Fruit fly (Drosophila melanogaster) whole organism, wandering third instar larva: ENCODE measurements around the gene CG12231.

Experiments used
- Mio ChIP-seq: sonication (Bioruptor generic); optimal IDR thresholded peaks from 2 replicates; lab custom pipeline; 2016; ENCODE audit warnings: missing biosample characterization, missing genetic modification characterization
- OdsH ChIP-seq: fragments of 200-800 bp; sonication (Bioruptor generic); optimal IDR thresholded peaks from 2 replicates; lab custom pipeline; 2016; ENCODE audit warnings: missing biosample characterization, mild to moderate bottlenecking, missing genetic modification characterization
- Rel ChIP-seq, 2 experiments: fragments of 200-800 bp; sonication (Bioruptor generic) in 1 of 2; optimal IDR thresholded peaks; 2 replicates in 1 of 2; 3 replicates in 1 of 2; lab custom pipeline; 2016 to 2019; ENCODE audit warnings: mild to moderate bottlenecking in 2 of 2, missing biosample characterization in 2 of 2, missing genetic modification characterization in 2 of 2, moderate library complexity in 1 of 2
- Sp1 ChIP-seq: fragments of 200-800 bp; sonication (Bioruptor generic); optimal IDR thresholded peaks from 3 replicates; lab custom pipeline; 2019; ENCODE audit warnings: missing biosample characterization, mild to moderate bottlenecking, missing genetic modification characterization, moderate library complexity
- foxo ChIP-seq, 2 experiments: fragments of 200-800 bp; sonication (Bioruptor generic); optimal IDR thresholded peaks; 2 replicates in 1 of 2; 3 replicates in 1 of 2; lab custom pipeline; 2016 to 2017; ENCODE audit warnings: missing biosample characterization in 2 of 2, missing genetic modification characterization in 2 of 2
- fru ChIP-seq: fragments of 200-800 bp; sonication (Bioruptor generic); optimal IDR thresholded peaks from 3 replicates; lab custom pipeline; 2016; ENCODE audit warnings: missing biosample characterization, mild to moderate bottlenecking, missing genetic modification characterization
- h ChIP-seq: fragments of 200-800 bp; sonication (Bioruptor generic); optimal IDR thresholded peaks from 3 replicates; lab custom pipeline; 2016; ENCODE audit warnings: missing biosample characterization, mild to moderate bottlenecking, missing genetic modification characterization
- psq ChIP-seq: fragments of 200-800 bp; sonication (Bioruptor generic); optimal IDR thresholded peaks from 3 replicates; lab custom pipeline; 2017; ENCODE audit warnings: missing biosample characterization, mild to moderate bottlenecking, missing genetic modification characterization, moderate library complexity
- sage ChIP-seq: fragments of 200-800 bp; sonication (Bioruptor generic); optimal IDR thresholded peaks from 2 replicates; lab custom pipeline; 2016; ENCODE audit warnings: missing biosample characterization, mild to moderate bottlenecking, missing genetic modification characterization

- TF ChIP-seq Mio (GFP tag; lab: Kevin White, UChicago) (no peak), Sp1 (GFP tag; lab: Kevin White, UChicago) (no peak), fru (GFP tag; lab: Kevin White, UChicago) (no peak), psq (GFP tag; lab: Kevin White, UChicago) (no peak), OdsH (GFP tag; lab: Kevin White, UChicago) (no peak), foxo (GFP tag; optimal IDR thresholded peaks at IDR 0.05; lab: Kevin White, UChicago) (no peak), h (GFP tag; lab: Kevin White, UChicago) (no peak), sage (GFP tag; lab: Kevin White, UChicago) (no peak), Rel (GFP tag; optimal IDR thresholded peaks at IDR 0.05; lab: Kevin White, UChicago) (no peak), Rel (tag; optimal IDR thresholded peaks at IDR 0.05; lab: Kevin White, UChicago) (no peak)
Measured at dm6 chrX:19548438-19548837, 16.9 kb upstream of the CG12231 start.
